Fruit fly (Drosophila melanogaster) whole organism, embryonic: ENCODE results near the gene cindr.
A peak's percentile ranks its signal among the peaks of the same experiment; 100 is the strongest.

Source experiments
- Bteb2 ChIP-seq: fragments of 200-800 bp; sonication (Bioruptor generic); optimal IDR thresholded peaks from 2 replicates; lab custom pipeline; 2016; ENCODE audit warnings: missing biosample characterization, missing genetic modification characterization
- CG1024 ChIP-seq: fragments of 200-800 bp; sonication (Bioruptor generic); IDR thresholded peaks from 2 replicates; pipeline ENCODE4 v1.3.6; 2022; ENCODE audit warnings: missing biosample characterization, missing genetic modification characterization
- CG10431 ChIP-seq: fragments of 200-800 bp; sonication (Bioruptor generic); optimal IDR thresholded peaks from 3 replicates; lab custom pipeline; 2018; ENCODE audit warnings: missing biosample characterization, mild to moderate bottlenecking, missing genetic modification characterization
- CG12299 ChIP-seq: fragments of 200-800 bp; sonication (Bioruptor generic); optimal IDR thresholded peaks from 2 replicates; lab custom pipeline; 2018; ENCODE audit warnings: missing biosample characterization, mild to moderate bottlenecking, missing genetic modification characterization
- CG13424 ChIP-seq: fragments of 200-800 bp; sonication (Bioruptor generic); optimal IDR thresholded peaks from 2 replicates; lab custom pipeline; 2019; ENCODE audit warnings: missing biosample characterization, mild to moderate bottlenecking, missing genetic modification characterization, moderate library complexity
- CG13775 ChIP-seq: fragments of 200-800 bp; sonication (Bioruptor generic); optimal IDR thresholded peaks from 3 replicates; lab custom pipeline; 2017; ENCODE audit warnings: missing biosample characterization, mild to moderate bottlenecking, missing genetic modification characterization
- CG13894 ChIP-seq: fragments of 200-800 bp; sonication (Bioruptor generic); optimal IDR thresholded peaks from 3 replicates; lab custom pipeline; 2018; ENCODE audit warnings: missing biosample characterization, mild to moderate bottlenecking, missing genetic modification characterization, moderate library complexity
- CG14710 ChIP-seq: fragments of 200-800 bp; sonication (Bioruptor generic); optimal IDR thresholded peaks from 3 replicates; lab custom pipeline; 2019; ENCODE audit warnings: missing biosample characterization, mild to moderate bottlenecking, missing genetic modification characterization, moderate library complexity
- CG16815 ChIP-seq: fragments of 200-800 bp; sonication (Bioruptor generic); optimal IDR thresholded peaks from 3 replicates; lab custom pipeline; 2017; ENCODE audit warnings: missing biosample characterization, mild to moderate bottlenecking, missing genetic modification characterization
- CG18599 ChIP-seq: fragments of 200-800 bp; sonication (Bioruptor generic); optimal IDR thresholded peaks from 3 replicates; lab custom pipeline; 2017; ENCODE audit warnings: missing biosample characterization, missing genetic modification characterization, mild to moderate bottlenecking, moderate library complexity, missing genetic modification reagents
- CG31365 ChIP-seq: fragments of 200-800 bp; sonication (Bioruptor generic); optimal IDR thresholded peaks from 2 replicates; lab custom pipeline; 2018; ENCODE audit warnings: missing biosample characterization, mild to moderate bottlenecking, missing genetic modification characterization
- CG3407 ChIP-seq: fragments of 200-800 bp; sonication (Bioruptor generic); optimal IDR thresholded peaks from 2 replicates; lab custom pipeline; 2018; ENCODE audit warnings: missing biosample characterization, mild to moderate bottlenecking, missing genetic modification characterization
- CG43689 ChIP-seq: fragments of 200-800 bp; sonication (Bioruptor generic); IDR thresholded peaks from 2 replicates; pipeline ENCODE4 v1.3.6; 2022; ENCODE audit warnings: missing biosample characterization, missing genetic modification characterization
- CG4617 ChIP-seq: fragments of 200-800 bp; sonication (Bioruptor generic); optimal IDR thresholded peaks from 3 replicates; lab custom pipeline; 2016; ENCODE audit warnings: missing biosample characterization, missing genetic modification characterization, borderline replicate concordance
- CG4707 ChIP-seq: fragments of 200-800 bp; sonication (Bioruptor generic); optimal IDR thresholded peaks from 2 replicates; lab custom pipeline; 2018; ENCODE audit warnings: missing biosample characterization, mild to moderate bottlenecking, missing genetic modification characterization, moderate library complexity
- CG6654 ChIP-seq: fragments of 200-800 bp; sonication (Bioruptor generic); optimal IDR thresholded peaks from 2 replicates; lab custom pipeline; 2017; ENCODE audit warnings: missing biosample characterization, mild to moderate bottlenecking, missing genetic modification characterization
- CG6683 ChIP-seq: fragments of 200-800 bp; sonication (Bioruptor generic); optimal IDR thresholded peaks from 2 replicates; lab custom pipeline; 2017; ENCODE audit warnings: missing biosample characterization, mild to moderate bottlenecking, missing genetic modification characterization, missing genetic modification reagents
- CG6765 ChIP-seq: fragments of 200-800 bp; sonication (Bioruptor generic); optimal IDR thresholded peaks from 3 replicates; lab custom pipeline; 2017; ENCODE audit warnings: missing biosample characterization, mild to moderate bottlenecking, missing genetic modification characterization
- CG6813 ChIP-seq: fragments of 200-800 bp; sonication (Bioruptor generic); optimal IDR thresholded peaks from 2 replicates; lab custom pipeline; 2017; ENCODE audit warnings: missing biosample characterization, missing genetic modification characterization, mild to moderate bottlenecking, moderate library complexity, missing genetic modification reagents
- CG8281 ChIP-seq: fragments of 200-800 bp; sonication (Bioruptor generic); optimal IDR thresholded peaks from 2 replicates; lab custom pipeline; 2018; ENCODE audit warnings: missing biosample characterization, mild to moderate bottlenecking, missing genetic modification characterization, moderate library complexity
- CTCF ChIP-seq: fragments of 200-800 bp; sonication (Bioruptor generic); optimal IDR thresholded peaks from 2 replicates; lab custom pipeline; 2017; ENCODE audit warnings: missing biosample characterization, mild to moderate bottlenecking, missing genetic modification characterization, moderate library complexity
- Fer2 ChIP-seq: fragments of 200-800 bp; sonication (Bioruptor generic); optimal IDR thresholded peaks from 2 replicates; lab custom pipeline; 2018; ENCODE audit warnings: missing biosample characterization, mild to moderate bottlenecking, missing genetic modification characterization, moderate library complexity
- Gsc ChIP-seq: fragments of 200-800 bp; sonication (Bioruptor generic); IDR thresholded peaks from 2 replicates; pipeline ENCODE4 v1.3.6; 2022; ENCODE audit warnings: missing biosample characterization, missing genetic modification characterization
- H15 ChIP-seq: fragments of 200-800 bp; sonication (Bioruptor generic); IDR thresholded peaks from 3 replicates; pipeline ENCODE4 v1.3.6; 2022; ENCODE audit warnings: missing biosample characterization, missing genetic modification characterization
- Hey ChIP-seq: fragments of 200-800 bp; sonication (Bioruptor generic); optimal IDR thresholded peaks from 3 replicates; lab custom pipeline; 2018; ENCODE audit warnings: missing biosample characterization, mild to moderate bottlenecking, missing genetic modification characterization
- Hmr ChIP-seq: fragments of 200-800 bp; sonication (Bioruptor generic); optimal IDR thresholded peaks from 3 replicates; lab custom pipeline; 2017; ENCODE audit warnings: mild to moderate bottlenecking, missing biosample characterization, missing genetic modification reagents, missing genetic modification characterization
- Opbp ChIP-seq: fragments of 200-800 bp; sonication (Bioruptor generic); IDR thresholded peaks from 3 replicates; pipeline ENCODE4 v1.3.6; 2022; ENCODE audit warnings: missing biosample characterization, missing genetic modification characterization; ENCODE audit not compliant: partially characterized antibody
- Rfx ChIP-seq: fragments of 200-800 bp; sonication (Bioruptor generic); IDR thresholded peaks from 2 replicates; pipeline ENCODE4 v1.3.6; 2022; ENCODE audit warnings: missing biosample characterization, missing genetic modification characterization
- Taf1 ChIP-seq: fragments of 200-800 bp; sonication (Bioruptor generic); IDR thresholded peaks from 2 replicates; pipeline ENCODE4 v1.3.6; 2022; ENCODE audit warnings: missing biosample characterization, missing genetic modification characterization
- Xrp1 ChIP-seq: fragments of 200-800 bp; sonication (Bioruptor generic); IDR thresholded peaks from 2 replicates; pipeline ENCODE4 v1.3.6; 2022; ENCODE audit warnings: missing biosample characterization, missing genetic modification characterization
- ase ChIP-seq: fragments of 200-800 bp; sonication (Bioruptor generic); IDR thresholded peaks from 3 replicates; pipeline ENCODE4 v1.3.6; 2022; ENCODE audit warnings: missing biosample characterization, missing genetic modification characterization
- cg ChIP-seq: fragments of 200-800 bp; sonication (Bioruptor generic); optimal IDR thresholded peaks from 3 replicates; lab custom pipeline; 2019; ENCODE audit warnings: missing biosample characterization, mild to moderate bottlenecking, missing genetic modification characterization, moderate library complexity
- chn ChIP-seq: fragments of 200-800 bp; sonication (Bioruptor generic); optimal IDR thresholded peaks from 2 replicates; lab custom pipeline; 2016; ENCODE audit warnings: missing biosample characterization, missing genetic modification characterization
- ci ChIP-seq: fragments of 200-800 bp; sonication (Bioruptor generic); IDR thresholded peaks from 3 replicates; pipeline ENCODE4 v1.3.6; 2022; ENCODE audit warnings: missing biosample characterization, missing genetic modification characterization
- crp ChIP-seq, 2 experiments: fragments of 200-800 bp; sonication (Bioruptor generic); optimal IDR thresholded peaks; 2 replicates in 1 of 2; 3 replicates in 1 of 2; lab custom pipeline; 2017; ENCODE audit warnings: missing biosample characterization in 2 of 2, missing genetic modification characterization in 2 of 2, mild to moderate bottlenecking in 1 of 2, moderate library complexity in 1 of 2
- dati ChIP-seq: fragments of 200-800 bp; sonication (Bioruptor generic); IDR thresholded peaks from 2 replicates; pipeline ENCODE4 v1.3.6; 2022; ENCODE audit warnings: missing biosample characterization, missing genetic modification characterization
- dpn ChIP-seq, 2 experiments: fragments of 200-800 bp; sonication (Bioruptor generic); optimal IDR thresholded peaks; 3 replicates each; lab custom pipeline; 2016; ENCODE audit warnings: missing biosample characterization in 2 of 2, missing genetic modification characterization in 2 of 2
- gt ChIP-seq: fragments of 200-800 bp; sonication (Bioruptor generic); IDR thresholded peaks from 2 replicates; pipeline ENCODE4 v1.3.6; 2022; ENCODE audit warnings: missing biosample characterization, missing genetic modification characterization
- hkb ChIP-seq, 2 experiments: fragments of 200-800 bp in 1 of 2; fragments of >200 bp in 1 of 2; sonication (Bioruptor generic) in 1 of 2; IDR thresholded peaks in 1 of 2; optimal IDR thresholded peaks in 1 of 2; 2 replicates each; pipeline versions ENCODE4 v1.3.6 to Lab custom; 2017 to 2022; ENCODE audit warnings: missing biosample characterization in 1 of 2, missing genetic modification characterization in 1 of 2
- kay ChIP-seq: fragments of 200-800 bp; sonication (Bioruptor generic); optimal IDR thresholded peaks from 2 replicates; lab custom pipeline; 2016; ENCODE audit warnings: missing biosample characterization, missing genetic modification characterization
- mld ChIP-seq: fragments of 200-800 bp; sonication (Bioruptor generic); IDR thresholded peaks from 3 replicates; pipeline ENCODE4 v1.3.6; 2022; ENCODE audit warnings: missing biosample characterization, missing genetic modification characterization; ENCODE audit not compliant: partially characterized antibody
- peb ChIP-seq: fragments of 200-800 bp; sonication (Bioruptor generic); IDR thresholded peaks from 2 replicates; pipeline ENCODE4 v1.3.6; 2022; ENCODE audit warnings: missing biosample characterization, missing genetic modification characterization
- pita ChIP-seq: fragments of 200-800 bp; sonication (Bioruptor generic); optimal IDR thresholded peaks from 2 replicates; lab custom pipeline; 2017; ENCODE audit warnings: missing biosample characterization, mild to moderate bottlenecking, missing genetic modification characterization
- row ChIP-seq: fragments of 200-800 bp; sonication (Bioruptor generic); IDR thresholded peaks from 3 replicates; pipeline ENCODE4 v1.3.6; 2022; ENCODE audit warnings: missing biosample characterization, missing genetic modification characterization
- sim ChIP-seq: fragments of 200-800 bp; sonication (Bioruptor generic); IDR thresholded peaks from 2 replicates; pipeline ENCODE4 v1.3.6; 2022; ENCODE audit warnings: missing biosample characterization, missing genetic modification characterization
- sqz ChIP-seq: fragments of 200-800 bp; sonication (Bioruptor generic); optimal IDR thresholded peaks from 3 replicates; lab custom pipeline; 2018; ENCODE audit warnings: missing biosample characterization, mild to moderate bottlenecking, missing genetic modification characterization
- tll ChIP-seq, 2 experiments: fragments of 200-800 bp in 1 of 2; fragments of >200 bp in 1 of 2; sonication (Bioruptor generic) in 1 of 2; optimal IDR thresholded peaks; 2 replicates each; lab custom pipeline; 2017 to 2019; ENCODE audit warnings: missing biosample characterization in 2 of 2, missing genetic modification characterization in 2 of 2, mild to moderate bottlenecking in 1 of 2, moderate library complexity in 1 of 2
- usp ChIP-seq: fragments of >200 bp; optimal IDR thresholded peaks from 2 replicates; lab custom pipeline; 2017; ENCODE audit warnings: missing biosample characterization, missing genetic modification characterization
- vfl ChIP-seq: fragments of 200-800 bp; sonication (Bioruptor generic); optimal IDR thresholded peaks from 2 replicates; lab custom pipeline; 2016; ENCODE audit warnings: missing biosample characterization, missing genetic modification characterization
- wdn ChIP-seq: fragments of 200-800 bp; sonication (Bioruptor generic); IDR thresholded peaks from 2 replicates; pipeline ENCODE4 v1.3.6; 2022; ENCODE audit warnings: missing biosample characterization, missing genetic modification characterization

cindr gene

DNA sequence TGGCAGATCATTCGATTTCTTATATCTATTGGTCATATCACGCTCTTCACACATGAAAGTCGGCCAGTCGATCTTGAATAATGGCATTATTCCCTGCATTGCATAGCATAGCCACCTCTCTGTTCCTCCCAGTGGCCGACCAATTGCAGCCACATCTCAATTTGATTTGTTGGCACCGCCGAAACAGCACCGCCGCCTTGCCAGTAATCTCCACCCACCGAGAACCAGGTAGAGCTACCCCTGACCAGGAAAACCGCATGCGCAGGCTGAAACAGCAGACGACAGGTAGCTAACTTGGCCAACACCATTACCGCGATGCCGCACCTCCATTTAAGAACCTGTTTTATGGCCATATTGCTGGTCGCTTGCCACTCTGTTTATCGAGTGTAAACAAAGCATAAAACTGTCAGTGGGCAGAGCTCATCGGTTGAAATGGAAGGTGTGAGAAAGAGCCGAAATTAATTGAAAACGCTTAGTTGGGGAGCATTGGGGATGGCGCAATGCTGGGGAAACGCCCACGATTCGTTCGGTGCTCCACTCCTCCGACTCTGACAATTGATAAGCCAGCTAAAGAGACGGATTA lies 41.4 kb upstream of the cindr start (continued):
- TF ChIP-seq CG13424 (tag; lab: Kevin White, UChicago) (no peak), CG14710 (tag; lab: Kevin White, UChicago) (peak; percentile 15), CG4617 (GFP tag; lab: Kevin White, UChicago) (no peak), cg (GFP tag; lab: Kevin White, UChicago) (peak; percentile 25), CG6765 (GFP tag; lab: Kevin White, UChicago) (no peak), row (no peak), dpn (GFP tag; optimal IDR thresholded peaks at IDR 0.05; lab: Kevin White, UChicago) (no peak), CG10431 (no peak), ase (GFP tag; lab: Robert Waterston, UW) (no peak), Bteb2 (GFP tag; lab: Kevin White, UChicago) (no peak), crp (GFP tag; optimal IDR thresholded peaks at IDR 0.05; lab: Kevin White, UChicago) (no peak), CG4707 (GFP tag; lab: Kevin White, UChicago) (peak; percentile 39), hkb (optimal IDR thresholded peaks at IDR 0.05; lab: Kevin White, UChicago) (no peak), hkb (GFP tag; IDR thresholded peaks at IDR 0.05; lab: Robert Waterston, UW) (no peak), CG6654 (GFP tag; lab: Kevin White, UChicago) (no peak), CG1024 (GFP tag; lab: Robert Waterston, UW) (no peak; the same call in 1 of the 2 replicates), CG13894 (tag; lab: Kevin White, UChicago) (no peak), CG8281 (no peak), CG12299 (tag; lab: Kevin White, UChicago) (no peak), CG6683 (GFP tag; lab: Kevin White, UChicago) (no peak), CG16815 (GFP tag; lab: Kevin White, UChicago) (no peak), pita (GFP tag; lab: Kevin White, UChicago) (no peak), Hmr (GFP tag; lab: Kevin White, UChicago) (no peak), Opbp (GFP tag; lab: Robert Waterston, UW) (no peak), mld (GFP tag; lab: Robert Waterston, UW) (no peak), Rfx (GFP tag; lab: Robert Waterston, UW) (no peak), wdn (GFP tag; lab: Robert Waterston, UW) (no peak), CG13775 (GFP tag; lab: Kevin White, UChicago) (no peak), CG43689 (GFP tag; lab: Robert Waterston, UW) (no peak), Fer2 (no peak), vfl (GFP tag; lab: Kevin White, UChicago) (no peak), tll (GFP tag; optimal IDR thresholded peaks at IDR 0.05; lab: Kevin White, UChicago) (peak in 1 of 2 experiments; percentile 70), ci (GFP tag; lab: Robert Waterston, UW) (no peak), CTCF (GFP tag; lab: Kevin White, UChicago) (no peak), dati (GFP tag; lab: Robert Waterston, UW) (no peak), chn (no peak), kay (GFP tag; lab: Kevin White, UChicago) (no peak), CG18599 (GFP tag; lab: Kevin White, UChicago) (peak; percentile 27), CG3407 (GFP tag; lab: Kevin White, UChicago) (peak; percentile 51), gt (GFP tag; lab: Robert Waterston, UW) (no peak), sqz (peak; percentile 24), sim (no peak), usp (GFP tag; lab: Kevin White, UChicago) (no peak), Xrp1 (GFP tag; lab: Robert Waterston, UW) (peak; percentile 48), H15 (no peak), CG31365 (tag; lab: Kevin White, UChicago) (no peak), Hey (tag; lab: Kevin White, UChicago) (no peak), peb (GFP tag; lab: Robert Waterston, UW) (no peak), Taf1 (no peak), Gsc (GFP tag; lab: Robert Waterston, UW) (no peak), CG6813 (GFP tag; lab: Kevin White, UChicago) (peak; percentile 40)
